Worm (Caenorhabditis elegans) whole organism, L1 larva: ENCODE data around the gene B0393.4.

Experiments
- C04F5.9 ChIP-seq: sonication (generic microtip); optimal IDR thresholded peaks from 2 replicates; lab custom pipeline; 2016; ENCODE audit warnings: missing genetic modification characterization, missing compliant biosample characterization
- C34B4.2 ChIP-seq: sonication (generic microtip); optimal IDR thresholded peaks from 2 replicates; lab custom pipeline; 2017; ENCODE audit warnings: mild to moderate bottlenecking, missing genetic modification characterization, missing compliant biosample characterization
- F16B12.6 ChIP-seq: fragments of 150-350 bp; optimal IDR thresholded peaks from 2 replicates; lab custom pipeline; 2014; ENCODE audit warnings: missing biosample characterization, missing genetic modification characterization
- aha-1 ChIP-seq: fragments of 150-350 bp; optimal IDR thresholded peaks from 2 replicates; lab custom pipeline; 2014; ENCODE audit warnings: missing biosample characterization, missing genetic modification characterization
- alr-1 ChIP-seq: fragments of 200-800 bp; sonication (Bioruptor generic); optimal IDR thresholded peaks from 2 replicates; lab custom pipeline; 2018; ENCODE audit warnings: borderline replicate concordance, mild to moderate bottlenecking, missing genetic modification characterization, missing compliant biosample characterization
- ama-1 ChIP-seq: fragments of 150-350 bp; optimal IDR thresholded peaks from 2 replicates; lab custom pipeline; 2014
- blmp-1 ChIP-seq: fragments of 150-350 bp; optimal IDR thresholded peaks from 2 replicates; lab custom pipeline; 2014; ENCODE audit warnings: missing biosample characterization, missing genetic modification characterization
- ceh-63 ChIP-seq: fragments of 200-800 bp; sonication (Bioruptor generic); optimal IDR thresholded peaks from 2 replicates; lab custom pipeline; 2018; ENCODE audit warnings: mild to moderate bottlenecking, missing genetic modification characterization, missing compliant biosample characterization
- ceh-82 ChIP-seq, 3 experiments: fragments of 150-350 bp in 1 of 3; sonication (generic microtip) in 2 of 3; optimal IDR thresholded peaks; 2 replicates each; lab custom pipeline; 2014 to 2017; ENCODE audit warnings: missing biosample characterization in 3 of 3, missing genetic modification characterization in 3 of 3
- ceh-88 ChIP-seq: fragments of 200-800 bp; sonication (Bioruptor generic); IDR thresholded peaks from 2 replicates; pipeline ENCODE4 v1.3.6; 2022; ENCODE audit warnings: missing genetic modification characterization, missing compliant biosample characterization
- ceh-90 ChIP-seq: sonication (generic microtip); optimal IDR thresholded peaks from 2 replicates; lab custom pipeline; 2016; ENCODE audit warnings: missing genetic modification characterization, missing compliant biosample characterization
- ces-1 ChIP-seq: fragments of 150-350 bp; optimal IDR thresholded peaks from 2 replicates; lab custom pipeline; 2014; ENCODE audit warnings: missing biosample characterization, missing genetic modification reagents, missing genetic modification characterization
- dsc-1 ChIP-seq: sonication (generic microtip); optimal IDR thresholded peaks from 2 replicates; lab custom pipeline; 2016; ENCODE audit warnings: mild to moderate bottlenecking, missing genetic modification characterization, missing compliant biosample characterization
- efl-1 ChIP-seq, 4 experiments: fragments of 150-350 bp; optimal IDR thresholded peaks in 3 of 4; peaks in 1 of 4; 1 replicate in 1 of 4; 2 replicates in 3 of 4; lab custom pipeline; 2014; ENCODE audit warnings: missing biosample characterization in 2 of 4, missing genetic modification characterization in 2 of 4, missing genetic modification reagents in 2 of 4
- efl-3 ChIP-seq: fragments of 200-800 bp; sonication (Bioruptor generic); optimal IDR thresholded peaks from 2 replicates; lab custom pipeline; 2018; ENCODE audit warnings: mild to moderate bottlenecking, missing genetic modification characterization, missing compliant biosample characterization
- egl-27 ChIP-seq, 2 experiments: fragments of 150-350 bp in 1 of 2; sonication (generic microtip); optimal IDR thresholded peaks; 3 replicates each; lab custom pipeline; 2017 to 2018; ENCODE audit warnings: missing biosample characterization in 2 of 2, missing genetic modification characterization in 2 of 2, missing genetic modification reagents in 2 of 2
- elt-3 ChIP-seq, 6 experiments: fragments of 150-350 bp in 1 of 6; sonication (generic microtip); optimal IDR thresholded peaks; 2 replicates each; lab custom pipeline; 2017 to 2018; ENCODE audit warnings: missing biosample characterization in 6 of 6, missing genetic modification characterization in 6 of 6, inconsistent platforms in 1 of 6
- fkh-8 ChIP-seq: sonication (generic microtip); optimal IDR thresholded peaks from 2 replicates; lab custom pipeline; 2016; ENCODE audit warnings: mild to moderate bottlenecking, missing genetic modification characterization, missing compliant biosample characterization
- fos-1 ChIP-seq: fragments of 150-350 bp; optimal IDR thresholded peaks from 2 replicates; lab custom pipeline; 2014; ENCODE audit warnings: missing biosample characterization, missing genetic modification characterization
- hlh-17 ChIP-seq: fragments of 200-800 bp; sonication (Bioruptor generic); optimal IDR thresholded peaks from 2 replicates; lab custom pipeline; 2018; ENCODE audit warnings: missing genetic modification characterization, mild to moderate bottlenecking, missing compliant biosample characterization, moderate library complexity, borderline replicate concordance
- hlh-4 ChIP-seq: sonication (generic microtip); optimal IDR thresholded peaks from 2 replicates; lab custom pipeline; 2016; ENCODE audit warnings: mild to moderate bottlenecking, missing genetic modification characterization, missing compliant biosample characterization
- hpl-2 ChIP-seq: fragments of 150-350 bp; optimal IDR thresholded peaks from 2 replicates; lab custom pipeline; 2014; ENCODE audit warnings: missing biosample characterization, missing genetic modification reagents, missing genetic modification characterization
- irx-1 ChIP-seq: sonication (generic microtip); optimal IDR thresholded peaks from 2 replicates; lab custom pipeline; 2016; ENCODE audit warnings: missing genetic modification characterization, missing compliant biosample characterization
- lin-14 ChIP-seq: fragments of 200-800 bp; sonication (Bioruptor generic); optimal IDR thresholded peaks from 2 replicates; lab custom pipeline; 2018; ENCODE audit warnings: mild to moderate bottlenecking, missing genetic modification characterization, moderate library complexity, missing compliant biosample characterization
- lin-15B ChIP-seq: fragments of 150-350 bp; sonication (generic microtip); optimal IDR thresholded peaks from 3 replicates; lab custom pipeline; 2014; ENCODE audit warnings: missing biosample characterization, missing genetic modification characterization
- lin-39 ChIP-seq: fragments of 150-350 bp; optimal IDR thresholded peaks from 2 replicates; lab custom pipeline; 2014; ENCODE audit warnings: missing biosample characterization, missing genetic modification reagents, missing genetic modification characterization
- lir-3 ChIP-seq: sonication (generic microtip); optimal IDR thresholded peaks from 2 replicates; lab custom pipeline; 2016; ENCODE audit warnings: mild to moderate bottlenecking, missing genetic modification characterization, moderate library complexity, missing compliant biosample characterization; ENCODE audit not compliant: poor library complexity
- lsy-2 ChIP-seq, 2 experiments: fragments of 150-350 bp; optimal IDR thresholded peaks; 2 replicates each; lab custom pipeline; 2014; ENCODE audit warnings: missing biosample characterization in 2 of 2, missing genetic modification characterization in 2 of 2
- mab-9 ChIP-seq: fragments of 200-800 bp; sonication (Bioruptor generic); IDR thresholded peaks from 2 replicates; pipeline ENCODE4 v1.3.6; 2022; ENCODE audit warnings: missing genetic modification reagents, missing genetic modification characterization, missing compliant biosample characterization
- mdl-1 ChIP-seq, 2 experiments: fragments of 150-350 bp; optimal IDR thresholded peaks; 2 replicates each; lab custom pipeline; 2014 to 2017; ENCODE audit warnings: missing biosample characterization in 2 of 2, missing genetic modification characterization in 2 of 2, inconsistent platforms in 1 of 2
- mef-2 ChIP-seq: fragments of 150-350 bp; optimal IDR thresholded peaks from 2 replicates; lab custom pipeline; 2014; ENCODE audit warnings: missing biosample characterization, missing genetic modification characterization
- mep-1 ChIP-seq: fragments of 150-350 bp; optimal IDR thresholded peaks from 2 replicates; lab custom pipeline; 2014; ENCODE audit warnings: missing biosample characterization, missing genetic modification characterization
- nhr-11 ChIP-seq: fragments of 150-350 bp; optimal IDR thresholded peaks from 2 replicates; lab custom pipeline; 2014; ENCODE audit warnings: missing biosample characterization, missing genetic modification characterization
- nhr-28 ChIP-seq: fragments of 150-350 bp; optimal IDR thresholded peaks from 2 replicates; lab custom pipeline; 2014; ENCODE audit warnings: missing biosample characterization, missing genetic modification characterization
- nhr-47 ChIP-seq: sonication (generic microtip); optimal IDR thresholded peaks from 2 replicates; lab custom pipeline; 2016; ENCODE audit warnings: mild to moderate bottlenecking, missing genetic modification characterization, moderate library complexity, missing compliant biosample characterization
- nhr-76 ChIP-seq: sonication (generic microtip); optimal IDR thresholded peaks from 2 replicates; lab custom pipeline; 2017; ENCODE audit warnings: missing biosample characterization, missing genetic modification characterization
- nhr-85 ChIP-seq: sonication (generic microtip); peaks from one replicate; lab custom pipeline; 2016; ENCODE audit warnings: missing genetic modification characterization, inconsistent platforms, missing compliant biosample characterization
- rnt-1 ChIP-seq: sonication (generic microtip); optimal IDR thresholded peaks from 2 replicates; lab custom pipeline; 2016; ENCODE audit warnings: mild to moderate bottlenecking, missing genetic modification characterization, moderate library complexity, missing compliant biosample characterization
- snpc-4 ChIP-seq: fragments of 150-350 bp; optimal IDR thresholded peaks from 2 replicates; lab custom pipeline; 2014; ENCODE audit warnings: missing biosample characterization, missing genetic modification characterization
- sox-4 ChIP-seq: sonication (generic microtip); optimal IDR thresholded peaks from 2 replicates; lab custom pipeline; 2016; ENCODE audit warnings: missing genetic modification characterization, missing compliant biosample characterization
- sptf-1 ChIP-seq: fragments of 150-350 bp; optimal IDR thresholded peaks from 2 replicates; lab custom pipeline; 2014; ENCODE audit warnings: missing biosample characterization, missing genetic modification characterization
- swsn-7 ChIP-seq: sonication (generic microtip); optimal IDR thresholded peaks from 2 replicates; lab custom pipeline; 2016; ENCODE audit warnings: missing genetic modification characterization, missing compliant biosample characterization
- tbx-2 ChIP-seq: sonication (generic microtip); optimal IDR thresholded peaks from 2 replicates; lab custom pipeline; 2016; ENCODE audit warnings: missing genetic modification characterization, missing compliant biosample characterization
- unc-30 ChIP-seq: sonication (generic microtip); optimal IDR thresholded peaks from 2 replicates; lab custom pipeline; 2017; ENCODE audit warnings: missing biosample characterization, missing genetic modification characterization
- unc-86 ChIP-seq: sonication (generic microtip); optimal IDR thresholded peaks from 2 replicates; lab custom pipeline; 2016; ENCODE audit warnings: missing genetic modification characterization, missing compliant biosample characterization
- unc-98 ChIP-seq: fragments of 200-800 bp; sonication (Bioruptor generic); IDR thresholded peaks from 2 replicates; pipeline ENCODE4 v1.3.6; 2022; ENCODE audit warnings: missing genetic modification characterization, missing compliant biosample characterization
- vab-15 ChIP-seq: sonication (generic microtip); optimal IDR thresholded peaks from 2 replicates; lab custom pipeline; 2017; ENCODE audit warnings: missing genotype, mild to moderate bottlenecking, missing genetic modification characterization, missing compliant biosample characterization
- xbp-1 ChIP-seq: sonication (generic microtip); optimal IDR thresholded peaks from 2 replicates; lab custom pipeline; 2016; ENCODE audit warnings: missing genetic modification characterization, missing compliant biosample characterization
- zag-1 ChIP-seq: fragments of 150-350 bp; optimal IDR thresholded peaks from 2 replicates; lab custom pipeline; 2014; ENCODE audit warnings: missing biosample characterization, missing genetic modification characterization
- zip-4 ChIP-seq: fragments of 200-800 bp; sonication (Bioruptor generic); optimal IDR thresholded peaks from 2 replicates; lab custom pipeline; 2018; ENCODE audit warnings: mild to moderate bottlenecking, missing genetic modification characterization, moderate library complexity, missing compliant biosample characterization
- ztf-11 ChIP-seq, 2 experiments: sonication (generic microtip); optimal IDR thresholded peaks; 2 replicates each; lab custom pipeline; 2016 to 2017; ENCODE audit warnings: missing genetic modification characterization in 2 of 2, missing biosample characterization in 1 of 2, missing compliant biosample characterization in 1 of 2

Gene B0393.4

ce11 chrIII:4756983-4757382, 6.4 kb downstream of the B0393.4 start, which contains the start of gene fbxl-2 (continued):
- TF ChIP-seq egl-27 (tag; optimal IDR thresholded peaks at IDR 0.05; lab: Kevin White, UChicago) (no peak), C04F5.9 (peak; percentile 99), vab-15 (no peak), nhr-11 (tag; lab: Kevin White, UChicago) (peak; percentile 85), elt-3 (tag; optimal IDR thresholded peaks at IDR 0.05; lab: Kevin White, UChicago) (peak in 5 of 6 experiments; percentile 55 to 96 (median 88)), hlh-17 (GFP tag; lab: Kevin White, UChicago) (no peak), unc-30 (tag; lab: Kevin White, UChicago) (no peak), ceh-88 (GFP tag; lab: Robert Waterston, UW) (peak; percentile 83), swsn-7 (tag; lab: Kevin White, UChicago) (peak; percentile 95), blmp-1 (peak; percentile 86), hpl-2 (peak; percentile 30), C34B4.2 (tag; lab: Kevin White, UChicago) (peak; percentile 80), ces-1 (GFP tag; lab: Kevin White, UChicago) (no peak), F16B12.6 (tag; lab: Kevin White, UChicago) (peak; percentile 79), mdl-1 (tag; optimal IDR thresholded peaks at IDR 0.05; lab: Kevin White, UChicago) (peak in 1 of 2 experiments; percentile 79), ztf-11 (tag; optimal IDR thresholded peaks at IDR 0.05; lab: Kevin White, UChicago) (peak in 1 of 2 experiments; percentile 88), irx-1 (tag; lab: Kevin White, UChicago) (peak; percentile 93), hlh-4 (tag; lab: Kevin White, UChicago) (no peak), lin-14 (GFP tag; lab: Kevin White, UChicago) (peak; percentile 94), efl-3 (peak; percentile 33), ceh-90 (tag; lab: Kevin White, UChicago) (peak; percentile 41), dsc-1 (peak; percentile 95), lir-3 (peak; percentile 82), nhr-76 (tag; lab: Kevin White, UChicago) (peak; percentile 18), sox-4 (peak; percentile 81), zag-1 (no peak), mab-9 (GFP tag; lab: Robert Waterston, UW) (peak; percentile 93), mef-2 (tag; lab: Kevin White, UChicago) (peak; percentile 82), alr-1 (tag; lab: Kevin White, UChicago) (no peak), unc-86 (tag; lab: Kevin White, UChicago) (peak; percentile 94), lin-39 (tag; lab: Kevin White, UChicago) (peak; percentile 85), nhr-85 (peak; percentile 97), mep-1 (tag; lab: Kevin White, UChicago) (peak; percentile 97), snpc-4 (tag; lab: Kevin White, UChicago) (peak; percentile 83), ceh-82 (tag; optimal IDR thresholded peaks at IDR 0.05; lab: Kevin White, UChicago) (peak; percentile 97 to 99 (median 98)), lsy-2 (tag; optimal IDR thresholded peaks at IDR 0.05; lab: Kevin White, UChicago) (peak; percentile 97), ama-1 (lab: Kevin White, UChicago) (no peak), tbx-2 (peak; percentile 97), sptf-1 (tag; lab: Kevin White, UChicago) (no peak), zip-4 (GFP tag; lab: Kevin White, UChicago) (peak; percentile 88)

- TF ChIP-seq zag-1 (no peak), ama-1 (lab: Kevin White, UChicago) (no peak), irx-1 (tag; lab: Kevin White, UChicago) (peak; percentile 85), fos-1 (tag; lab: Kevin White, UChicago) (peak; percentile 88), C34B4.2 (tag; lab: Kevin White, UChicago) (no peak), nhr-28 (tag; lab: Kevin White, UChicago) (no peak), efl-3 (no peak), fkh-8 (tag; lab: Kevin White, UChicago) (peak; percentile 94), aha-1 (tag; lab: Kevin White, UChicago) (peak; percentile 2), egl-27 (tag; optimal IDR thresholded peaks at IDR 0.05; lab: Kevin White, UChicago) (no peak), efl-1 (optimal IDR thresholded peaks at IDR 0.05; lab: Kevin White, UChicago) (peak; percentile 94 to 95), efl-1 (GFP tag; optimal IDR thresholded peaks at IDR 0.05 in 1 of 2; lab: Kevin White, UChicago) (peak; percentile 88 to 99), unc-98 (no peak; the same call in 1 of the 2 replicates), unc-30 (tag; lab: Kevin White, UChicago) (no peak), xbp-1 (tag; lab: Kevin White, UChicago) (peak; percentile 93), rnt-1 (peak; percentile 92), nhr-47 (peak; percentile 95), swsn-7 (tag; lab: Kevin White, UChicago) (peak; percentile 92), ceh-63 (no peak), hlh-17 (GFP tag; lab: Kevin White, UChicago) (no peak), lin-15B (peak; percentile 92), ztf-11 (tag; optimal IDR thresholded peaks at IDR 0.05; lab: Kevin White, UChicago) (peak in 1 of 2 experiments; percentile 72)
Observed at ce11 chrIII:4754001-4754561, 9.3 kb downstream of the B0393.4 start, which contains the start of the genes rps-0 and rbg-3. Gene rps-0, minus strand, starts transcription at chrIII:4754051. Gene rbg-3, plus strand, starts transcription at chrIII:4754424.
